Fruit fly (Drosophila melanogaster): ENCODE measurements around the gene Gas41.

The Gas41 gene

dm6 chr2L:6971597-6972036, 21.6 kb upstream of the Gas41 start, which contains the start of gene snRNP-U1-70K (continued):
- no peak for TF ChIP-seq CG11560 (tag; IDR thresholded peaks at IDR 0.05)
- TF ChIP-seq hb (GFP tag; IDR thresholded peaks at IDR 0.05; ENCODE audit: partially characterized antibody): no peak
- no peak for TF ChIP-seq Atf3 (GFP tag; optimal IDR thresholded peaks at IDR 0.05)

- TF ChIP-seq jigr1 (GFP tag; IDR thresholded peaks at IDR 0.05) (0 out of 3 replicates have a peak, but pooled peaks have one; percentile 10), Bteb2 (GFP tag; optimal IDR thresholded peaks at IDR 0.05) (no peak), Med (GFP tag) (peak; percentile 40)
Observed at dm6 chr2L:6970813-6971212, 20.8 kb upstream of the Gas41 start.

DNA sequence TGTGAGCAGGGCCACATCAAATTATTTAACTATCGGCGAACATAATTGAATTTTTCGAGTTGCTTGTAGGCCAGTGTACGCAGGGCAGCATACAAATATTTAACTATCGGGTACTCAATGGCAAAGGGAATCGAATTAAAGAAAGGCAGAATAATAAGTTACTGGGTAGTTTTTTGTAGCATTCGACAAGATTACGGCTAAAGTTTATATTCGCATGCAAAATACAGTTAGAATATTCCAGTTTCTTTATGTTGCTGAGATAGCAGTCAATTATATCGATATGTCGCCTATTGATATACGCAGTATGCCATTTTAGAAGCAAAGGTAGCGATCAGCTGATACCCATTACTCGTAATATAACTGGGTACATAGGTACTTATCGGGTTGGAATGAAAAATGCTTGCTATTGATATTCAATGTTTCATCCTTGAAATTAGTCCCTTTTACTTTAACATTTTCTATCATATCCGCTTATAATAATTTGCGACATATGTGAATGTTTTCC, 18.1 kb upstream of the Gas41 start:
- TF ChIP-seq Doc2 (GFP tag; IDR thresholded peaks at IDR 0.05) (no peak), pzg (GFP tag; optimal IDR thresholded peaks at IDR 0.05) (peak; percentile 46), Oli (tag; optimal IDR thresholded peaks at IDR 0.05) (peak; percentile 27), Hr51 (GFP tag; optimal IDR thresholded peaks at IDR 0.05) (peak in 1 of 2 experiments; percentile 36), Xrp1 (GFP tag; IDR thresholded peaks at IDR 0.05) (peak; percentile 43; the same call in 1 of the 2 replicates), seq (GFP tag; IDR thresholded peaks at IDR 0.05) (peak; percentile 16; the same call in 1 of the 2 replicates), TFAM (GFP tag; optimal IDR thresholded peaks at IDR 0.05) (no peak), tx (GFP tag; optimal IDR thresholded peaks at IDR 0.05) (peak; percentile 32), CG8765 (GFP tag; IDR thresholded peaks at IDR 0.05) (no peak), odd (GFP tag; optimal IDR thresholded peaks at IDR 0.05) (no peak), CG9727 (GFP tag; optimal IDR thresholded peaks at IDR 0.05) (peak; percentile 46), CG11695 (GFP tag; IDR thresholded peaks at IDR 0.05) (peak; percentile 53; the same call in 1 of the 3 replicates), CG6689 (GFP tag; IDR thresholded peaks at IDR 0.05) (peak; percentile 24; the same call in 1 of the 2 replicates), sqz (GFP tag; optimal IDR thresholded peaks at IDR 0.05) (no peak), CG10654 (GFP tag; optimal IDR thresholded peaks at IDR 0.05) (peak; percentile 36), CG31441 (GFP tag; IDR thresholded peaks at IDR 0.05) (no peak; the same call in 1 of the 2 replicates), unc-4 (GFP tag; IDR thresholded peaks at IDR 0.05; ENCODE audit: partially characterized antibody) (peak; percentile 70), chinmo (GFP tag; IDR thresholded peaks at IDR 0.05; ENCODE audit: partially characterized antibody) (no peak; the same call in 3 of the 4 replicates), CG10462 (GFP tag; optimal IDR thresholded peaks at IDR 0.05) (no peak), CG11398 (GFP tag; optimal IDR thresholded peaks at IDR 0.05) (peak; percentile 53), oc (tag; optimal IDR thresholded peaks at IDR 0.05) (peak; percentile 19), Ptx1 (GFP tag; IDR thresholded peaks at IDR 0.05) (0 out of 2 replicates have a peak, but pooled peaks have one; percentile 15), Hr3 (GFP tag; optimal IDR thresholded peaks at IDR 0.05) (no peak), cas (GFP tag; IDR thresholded peaks at IDR 0.05) (no peak), CG11456 (GFP tag; IDR thresholded peaks at IDR 0.05) (peak; percentile 16; the same call in 2 of the 3 replicates), CG6175 (GFP tag; IDR thresholded peaks at IDR 0.05) (no peak), CG14860 (GFP tag; IDR thresholded peaks at IDR 0.05; ENCODE audit: partially characterized antibody) (peak; percentile 59), CG2199 (GFP tag; IDR thresholded peaks at IDR 0.05) (peak; percentile 80; the same call in 2 of the 3 replicates), CG12071 (GFP tag; optimal IDR thresholded peaks at IDR 0.05) (peak; percentile 44), CG10565 (GFP tag; optimal IDR thresholded peaks at IDR 0.05) (no peak), CG6654 (GFP tag; optimal IDR thresholded peaks at IDR 0.05) (no peak), CG34224 (GFP tag; IDR thresholded peaks at IDR 0.05; ENCODE audit: partially characterized antibody) (peak; percentile 64), eve (GFP tag; optimal IDR thresholded peaks at IDR 0.05) (no peak), CG3838 (GFP tag; optimal IDR thresholded peaks at IDR 0.05) (no peak), Dbx (GFP tag; IDR thresholded peaks at IDR 0.05) (peak; percentile 55; the same call in 1 of the 3 replicates), CG4707 (GFP tag; optimal IDR thresholded peaks at IDR 0.05) (peak; percentile 16), CG4404 (GFP tag; IDR thresholded peaks at IDR 0.05) (no peak), CTCF (GFP tag; optimal IDR thresholded peaks at IDR 0.05) (peak; percentile 89), CG1602 (GFP tag; optimal IDR thresholded peaks at IDR 0.05) (no peak), CG4282 (GFP tag; optimal IDR thresholded peaks at IDR 0.05) (peak; percentile 2), sna (GFP tag; IDR thresholded peaks at IDR 0.05; ENCODE audit: partially characterized antibody) (peak; percentile 91)

Data from whole organism, embryonic.